Fruit fly (Drosophila melanogaster): Measurements from ENCODE around the gene Nelf-A.

Nelf-A gene

DNA sequence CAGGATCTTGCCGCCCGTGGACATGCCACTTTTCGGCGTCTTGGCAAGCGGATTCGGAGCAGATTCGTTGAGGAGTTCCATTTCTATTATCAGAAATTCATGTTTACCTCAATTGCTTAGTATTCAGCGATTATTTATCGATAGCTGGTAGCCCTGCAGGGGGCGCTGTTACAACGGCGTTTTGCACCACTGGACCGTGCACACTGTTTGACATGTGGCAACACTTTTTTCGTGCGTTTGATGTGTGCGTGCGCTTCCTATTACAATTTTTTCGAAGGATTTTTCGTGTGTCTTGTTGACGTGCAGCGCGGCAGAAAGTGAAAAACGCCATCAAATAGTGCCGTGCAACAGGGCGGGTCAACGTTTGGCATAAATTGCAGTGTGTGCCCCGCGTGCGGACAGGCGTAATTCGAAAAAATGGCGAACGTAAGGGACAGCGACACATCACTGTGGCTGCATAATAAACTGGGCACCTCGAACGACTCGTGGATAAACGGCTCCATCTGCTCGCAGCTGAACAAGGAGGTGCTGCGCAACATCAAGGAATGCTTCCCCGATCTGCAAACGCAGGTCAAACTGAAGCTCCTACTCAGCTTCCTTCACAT lies at the start of gene Nelf-A, which contains the start of gene CG3337 (continued):
- TF ChIP-seq dysf (GFP tag; IDR thresholded peaks at IDR 0.05) = peak; percentile 70
- peak; percentile 57 for TF ChIP-seq CG14441 (GFP tag; IDR thresholded peaks at IDR 0.05)
- TF ChIP-seq CG9215 (GFP tag; IDR thresholded peaks at IDR 0.05) = peak; percentile 54; the same call in 1 of the 2 replicates
- TF ChIP-seq fru (optimal IDR thresholded peaks at IDR 0.05) = no peak
- TF ChIP-seq Ada2b (GFP tag; IDR thresholded peaks at IDR 0.05) = no peak
- TF ChIP-seq dmrt11E (tag; optimal IDR thresholded peaks at IDR 0.05) = peak; percentile 42
- TF ChIP-seq Dp (GFP tag; optimal IDR thresholded peaks at IDR 0.05) = peak; percentile 59
- TF ChIP-seq Med (GFP tag) = peak; percentile 97
- TF ChIP-seq CG17912 (GFP tag; optimal IDR thresholded peaks at IDR 0.05) = peak; percentile 71
- peak; percentile 71 for TF ChIP-seq CG1792 (GFP tag; optimal IDR thresholded peaks at IDR 0.05)
- TF ChIP-seq bbx (GFP tag; IDR thresholded peaks at IDR 0.05; ENCODE audit: partially characterized antibody) = peak; percentile 89
- no peak for TF ChIP-seq CG2202 (tag; optimal IDR thresholded peaks at IDR 0.05)
- TF ChIP-seq YL-1 (GFP tag; optimal IDR thresholded peaks at IDR 0.05) = peak; percentile 97
- TF ChIP-seq H2.0 (GFP tag; IDR thresholded peaks at IDR 0.05) = peak; percentile 66
- no peak for TF ChIP-seq CG11696 (GFP tag; IDR thresholded peaks at IDR 0.05)
- TF ChIP-seq ato (GFP tag; IDR thresholded peaks at IDR 0.05; ENCODE audit: partially characterized antibody) = peak; percentile 64
- peak; percentile 67 for TF ChIP-seq MTF-1 (GFP tag; optimal IDR thresholded peaks at IDR 0.05; ENCODE audit: borderline replicate concordance)
- no peak for TF ChIP-seq Kr (GFP tag; optimal IDR thresholded peaks at IDR 0.05)
- TF ChIP-seq pita (GFP tag; optimal IDR thresholded peaks at IDR 0.05) = no peak
- TF ChIP-seq HLH4C (GFP tag; IDR thresholded peaks at IDR 0.05; ENCODE audit: partially characterized antibody) = peak; percentile 72
- peak; percentile 80 for TF ChIP-seq CG9609 (GFP tag; optimal IDR thresholded peaks at IDR 0.05)
- no peak for TF ChIP-seq eve (GFP tag; optimal IDR thresholded peaks at IDR 0.05)
- TF ChIP-seq CG16779 (GFP tag; IDR thresholded peaks at IDR 0.05) = peak; percentile 76
- peak; percentile 88 for TF ChIP-seq CG11456 (GFP tag; IDR thresholded peaks at IDR 0.05)
- TF ChIP-seq CG13775 (GFP tag; optimal IDR thresholded peaks at IDR 0.05) = peak; percentile 36
- TF ChIP-seq odd (GFP tag; optimal IDR thresholded peaks at IDR 0.05) = no peak
- TF ChIP-seq Meics (GFP tag; optimal IDR thresholded peaks at IDR 0.05) = peak; percentile 61
- TF ChIP-seq CG7745 (tag; optimal IDR thresholded peaks at IDR 0.05) = no peak
- TF ChIP-seq CG12942 (GFP tag; optimal IDR thresholded peaks at IDR 0.05) = peak; percentile 67
- TF ChIP-seq br (optimal IDR thresholded peaks at IDR 0.05) = no peak
- peak; percentile 23; the same call in 1 of the 2 replicates for TF ChIP-seq stc (GFP tag; IDR thresholded peaks at IDR 0.05)
- peak; percentile 2 for TF ChIP-seq CG10979 (tag; optimal IDR thresholded peaks at IDR 0.05)
- TF ChIP-seq MBD-R2 (GFP tag; IDR thresholded peaks at IDR 0.05) = peak; percentile 98
- no peak for TF ChIP-seq ac (GFP tag; optimal IDR thresholded peaks at IDR 0.05)
- TF ChIP-seq az2 (GFP tag; optimal IDR thresholded peaks at IDR 0.05) = peak; percentile 44

DNA sequence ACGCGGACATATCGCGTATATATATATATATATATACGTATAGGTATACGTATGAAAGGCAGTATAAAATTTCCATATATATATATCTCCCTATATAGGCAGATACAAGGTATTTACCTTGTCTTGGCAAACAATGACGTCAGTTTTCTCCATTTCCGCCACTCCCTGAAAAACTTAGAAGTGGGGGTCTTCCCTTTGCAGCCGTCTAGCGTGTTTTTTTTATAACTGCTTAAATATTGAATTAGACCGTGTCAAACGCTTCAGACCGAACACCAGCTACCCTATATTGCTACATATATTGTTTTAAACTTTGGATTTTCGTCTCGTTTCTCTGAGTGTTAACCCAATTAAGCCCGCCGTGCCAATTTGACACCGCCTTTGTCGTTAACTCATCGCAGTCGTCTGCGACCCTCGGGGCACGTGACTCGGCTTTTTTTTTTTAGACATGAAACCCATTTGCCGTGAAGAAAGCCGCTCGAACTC lies 46.8 kb upstream of the Nelf-A start:
- TF ChIP-seq CG6254 (GFP tag; optimal IDR thresholded peaks at IDR 0.05) = peak; percentile 32
- TF ChIP-seq CG7357 (GFP tag; IDR thresholded peaks at IDR 0.05) = no peak
- no peak for TF ChIP-seq CG7556 (GFP tag; optimal IDR thresholded peaks at IDR 0.05)
- no peak for TF ChIP-seq gfzf (GFP tag; optimal IDR thresholded peaks at IDR 0.05)
- no peak for TF ChIP-seq sug (tag; optimal IDR thresholded peaks at IDR 0.05)
- TF ChIP-seq wdn (GFP tag; IDR thresholded peaks at IDR 0.05) = 0 out of 2 replicates have a peak, but pooled peaks have one; percentile 30
- TF ChIP-seq fd64A (GFP tag; optimal IDR thresholded peaks at IDR 0.05) = peak; percentile 23
- TF ChIP-seq Drgx (GFP tag; IDR thresholded peaks at IDR 0.05) = no peak
- peak; percentile 8 for TF ChIP-seq CG18011 (GFP tag; optimal IDR thresholded peaks at IDR 0.05)
- peak; percentile 24 for TF ChIP-seq CG10209 (GFP tag; optimal IDR thresholded peaks at IDR 0.05)
- no peak for TF ChIP-seq ken (GFP tag; IDR thresholded peaks at IDR 0.05)
- TF ChIP-seq HmgZ (tag; optimal IDR thresholded peaks at IDR 0.05) = no peak
- TF ChIP-seq lov (optimal IDR thresholded peaks at IDR 0.05) = no peak
- no peak for TF ChIP-seq lov (GFP tag; IDR thresholded peaks at IDR 0.05)
- no peak for TF ChIP-seq CG33213 (GFP tag; optimal IDR thresholded peaks at IDR 0.05)
- TF ChIP-seq seq (GFP tag; IDR thresholded peaks at IDR 0.05) = no peak
- TF ChIP-seq tup (GFP tag; optimal IDR thresholded peaks at IDR 0.05) = no peak
- TF ChIP-seq CG1602 (GFP tag; optimal IDR thresholded peaks at IDR 0.05) = no peak
